Worm (Caenorhabditis elegans): ENCODE measurements around the gene F53B1.8.
A peak's percentile ranks its signal among the peaks of the same experiment; 100 is the strongest.

F53B1.8 gene

DNA sequence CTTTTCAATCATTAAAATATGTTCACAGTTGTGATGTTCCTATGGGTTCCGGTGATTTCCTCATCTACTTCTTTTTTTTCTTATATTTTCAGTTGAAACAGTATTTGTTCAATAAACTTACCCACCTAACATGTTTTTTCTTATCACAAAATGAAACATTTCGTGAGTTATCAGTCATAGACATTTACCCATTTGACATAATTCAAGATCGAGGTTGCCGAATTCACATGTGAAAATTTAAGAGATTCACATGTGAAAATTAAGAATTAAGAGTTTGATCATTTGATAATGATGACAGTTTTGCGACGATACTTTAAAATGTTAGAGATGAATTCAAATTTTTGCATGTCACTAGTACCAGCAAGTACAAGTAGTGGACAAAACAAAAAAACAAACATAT is 22.6 kb downstream of the F53B1.8 start:
- no peak for TF ChIP-seq pag-3 (tag; optimal IDR thresholded peaks at IDR 0.05; ENCODE audit: borderline replicate concordance)
- no peak for TF ChIP-seq nhr-232 (tag; optimal IDR thresholded peaks at IDR 0.05)
- TF ChIP-seq ceh-14 (tag; optimal IDR thresholded peaks at IDR 0.05), result no peak
- TF ChIP-seq elt-2 (tag; optimal IDR thresholded peaks at IDR 0.05), result peak; percentile 35
- TF ChIP-seq hlh-13 (GFP tag; optimal IDR thresholded peaks at IDR 0.05), result no peak

DNA sequence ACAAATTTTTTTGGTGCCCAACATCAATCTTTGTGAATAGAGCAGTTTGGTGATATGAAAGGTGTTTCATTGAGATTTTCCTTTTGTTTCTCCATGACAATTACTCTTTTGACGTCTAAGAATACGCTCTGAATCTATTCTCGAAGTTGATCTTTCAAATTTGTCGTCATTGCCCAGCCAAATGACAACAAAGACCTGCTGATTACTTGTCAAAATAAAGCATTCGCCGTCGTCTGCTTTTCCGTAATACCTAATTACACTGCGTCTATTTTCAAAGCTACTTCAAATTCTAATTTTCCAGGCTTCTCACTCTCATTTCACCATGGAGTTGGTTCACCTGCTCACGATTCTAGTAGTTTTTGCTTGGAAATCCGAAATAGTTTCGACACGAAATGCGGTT is 24.7 kb downstream of the F53B1.8 start, which contains the start of gene F53B1.3:
Gene F53B1.3, plus strand, starts transcription at position 301 of the 400 bp plus-strand sequence.
- no peak for TF ChIP-seq ceh-24 (tag; optimal IDR thresholded peaks at IDR 0.05)
- TF ChIP-seq ceh-9 (tag; optimal IDR thresholded peaks at IDR 0.05), result no peak
- TF ChIP-seq ceh-2 (tag; optimal IDR thresholded peaks at IDR 0.05), result no peak
- TF ChIP-seq dve-1 (tag; optimal IDR thresholded peaks at IDR 0.05), result no peak

DNA sequence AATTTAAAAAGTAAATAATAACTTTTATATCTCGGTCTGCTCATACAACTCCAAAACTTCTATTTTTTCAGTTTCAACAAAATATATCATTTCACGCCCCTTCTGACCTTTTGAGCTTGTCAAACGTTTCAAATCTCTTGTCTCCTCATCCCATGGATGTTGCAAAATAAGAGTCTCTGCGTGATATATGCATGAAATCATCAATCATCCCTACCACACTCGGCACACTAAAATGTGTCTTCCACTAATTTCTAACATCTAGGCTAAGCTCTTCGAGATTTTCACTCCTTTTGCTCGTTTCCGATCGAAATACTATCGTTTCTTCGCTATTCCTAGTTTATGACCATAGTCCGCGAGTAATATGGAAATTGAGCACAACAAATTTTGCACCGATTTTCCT is 31.0 kb downstream of the F53B1.8 start:
- no peak for TF ChIP-seq ceh-30 (tag; optimal IDR thresholded peaks at IDR 0.05)
- no peak for TF ChIP-seq ceh-45 (GFP tag; IDR thresholded peaks at IDR 0.05)
- TF ChIP-seq K09A11.1 (tag; optimal IDR thresholded peaks at IDR 0.05; ENCODE audit: insufficient read depth), result no peak
- no peak for TF ChIP-seq pat-9 (tag; optimal IDR thresholded peaks at IDR 0.05)
- no peak for TF ChIP-seq ceh-19 (GFP tag; optimal IDR thresholded peaks at IDR 0.05)
- no peak for TF ChIP-seq eyg-1 (tag; optimal IDR thresholded peaks at IDR 0.05)
- TF ChIP-seq ceh-9 (tag; optimal IDR thresholded peaks at IDR 0.05), result no peak
- TF ChIP-seq ttx-3 (tag; optimal IDR thresholded peaks at IDR 0.05), result no peak
- no peak for TF ChIP-seq mec-3 (tag; optimal IDR thresholded peaks at IDR 0.05; ENCODE audit: borderline replicate concordance)
- no peak for TF ChIP-seq fkh-10 (GFP tag; optimal IDR thresholded peaks at IDR 0.05)
- no peak for TF ChIP-seq zip-5 (tag; optimal IDR thresholded peaks at IDR 0.05)

DNA sequence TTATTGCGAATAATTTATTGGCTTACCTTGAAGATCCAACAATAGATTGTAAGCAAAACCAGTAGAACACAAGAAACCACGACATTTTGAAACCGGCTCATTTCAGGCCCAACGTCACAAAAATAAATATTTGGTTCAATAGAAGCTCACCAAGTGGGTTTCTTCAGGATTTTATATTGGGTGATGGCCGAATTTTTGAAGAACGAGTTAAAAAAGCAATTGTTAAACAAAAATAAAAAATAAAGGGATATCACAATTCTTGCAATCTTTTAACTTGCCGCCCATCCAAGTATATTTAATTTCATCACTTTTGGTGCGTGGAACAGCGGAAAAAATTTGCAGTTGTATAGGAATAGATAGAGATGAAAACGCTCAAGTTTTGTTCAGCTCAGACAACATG is 33.2 kb downstream of the F53B1.8 start, which contains the start of gene T21D9.2:
Gene T21D9.2, minus strand, starts transcription at position 101 of the 400 bp plus-strand sequence.
- TF ChIP-seq gmeb-2 (tag; optimal IDR thresholded peaks at IDR 0.05) (no peak), pha-4 (tag; optimal IDR thresholded peaks at IDR 0.05) (no peak), unc-42 (tag; optimal IDR thresholded peaks at IDR 0.05) (no peak), elt-2 (tag; optimal IDR thresholded peaks at IDR 0.05) (no peak), C08G9.2 (tag; optimal IDR thresholded peaks at IDR 0.05) (no peak), ceh-14 (tag; optimal IDR thresholded peaks at IDR 0.05) (no peak), ets-4 (tag; optimal IDR thresholded peaks at IDR 0.05) (no peak), K09A11.1 (tag; optimal IDR thresholded peaks at IDR 0.05; ENCODE audit: insufficient read depth) (no peak), pax-1 (tag; optimal IDR thresholded peaks at IDR 0.05) (no peak), pros-1 (tag; optimal IDR thresholded peaks at IDR 0.05) (no peak), Y22D7AL.16 (tag; optimal IDR thresholded peaks at IDR 0.05) (no peak), ahr-1 (tag; optimal IDR thresholded peaks at IDR 0.05) (no peak), unc-55 (GFP tag; optimal IDR thresholded peaks at IDR 0.05) (no peak), zip-5 (tag; optimal IDR thresholded peaks at IDR 0.05) (no peak)

DNA sequence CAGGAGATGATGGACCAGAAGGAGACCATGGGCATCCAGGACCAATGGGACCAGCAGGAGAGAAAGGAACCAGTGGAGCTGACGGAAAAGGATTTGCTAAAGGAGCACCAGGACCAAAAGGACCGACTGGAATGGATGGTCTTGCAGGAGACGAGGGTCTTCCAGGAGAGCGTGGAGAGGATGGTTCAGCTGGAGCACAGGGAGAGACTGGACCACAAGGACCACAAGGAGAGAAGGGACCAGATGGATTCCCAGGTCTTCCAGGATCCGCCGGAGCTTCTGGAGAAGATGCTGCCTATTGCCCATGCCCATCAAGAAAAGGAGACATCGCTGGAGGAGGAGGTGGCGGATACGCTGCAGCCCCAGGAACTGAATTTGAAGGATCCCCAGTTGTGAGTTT is 35.9 kb downstream of the F53B1.8 start:
- TF ChIP-seq syd-9 (tag; optimal IDR thresholded peaks at IDR 0.05), result peak; percentile 14
- no peak for TF ChIP-seq ceh-6 (GFP tag; optimal IDR thresholded peaks at IDR 0.05)

DNA sequence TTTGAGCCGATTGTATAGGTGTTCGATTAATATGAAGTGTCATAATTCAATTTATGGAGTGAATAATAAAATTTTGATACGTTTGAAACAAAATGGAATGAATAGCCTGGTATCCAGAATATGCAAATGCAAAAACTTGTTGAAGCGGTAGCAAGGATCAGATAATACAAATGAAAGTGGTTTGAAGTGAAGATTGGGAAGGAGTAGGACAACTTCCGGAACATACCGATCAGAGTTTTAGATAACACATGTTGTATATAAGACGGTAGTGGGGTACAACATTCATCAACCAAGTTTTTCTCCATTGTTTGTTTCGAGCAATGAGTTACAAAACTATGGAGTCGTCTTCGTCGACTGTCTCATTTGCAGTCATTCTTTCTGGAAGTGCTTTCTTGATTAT is 36.9 kb downstream of the F53B1.8 start, which contains the start of gene col-164:
Gene col-164, plus strand, starts transcription at position 301 of the 400 bp plus-strand sequence.
- no peak for TF ChIP-seq fkh-10 (GFP tag; optimal IDR thresholded peaks at IDR 0.05)
- no peak for TF ChIP-seq ceh-6 (GFP tag; optimal IDR thresholded peaks at IDR 0.05)
- TF ChIP-seq fax-1 (tag; optimal IDR thresholded peaks at IDR 0.05), result no peak
- no peak for TF ChIP-seq C38D4.7 (GFP tag; optimal IDR thresholded peaks at IDR 0.05)
